Fruit fly (Drosophila melanogaster) whole organism, pupa: ENCODE data around the gene CG5194.

Experiments used
- CG12605 ChIP-seq: fragments of 200-800 bp; sonication (Bioruptor generic); IDR thresholded peaks from 2 replicates; pipeline ENCODE4 v1.3.6; 2022; ENCODE audit warnings: missing biosample characterization, missing genetic modification characterization
- CG13204 ChIP-seq: fragments of 200-800 bp; sonication (Bioruptor generic); optimal IDR thresholded peaks from 2 replicates; lab custom pipeline; 2018; ENCODE audit warnings: missing biosample characterization, mild to moderate bottlenecking, missing genetic modification characterization, moderate library complexity
- CG32121 ChIP-seq: fragments of 200-800 bp; sonication (Bioruptor generic); IDR thresholded peaks from 2 replicates; pipeline ENCODE4 v1.3.6; 2022; ENCODE audit warnings: missing biosample characterization, missing genetic modification characterization
- CG34367 ChIP-seq: fragments of 200-800 bp; sonication (Bioruptor generic); optimal IDR thresholded peaks from 2 replicates; lab custom pipeline; 2018; ENCODE audit warnings: missing biosample characterization, mild to moderate bottlenecking, missing genetic modification characterization
- CG8301 ChIP-seq: fragments of 200-800 bp; sonication (Bioruptor generic); optimal IDR thresholded peaks from 2 replicates; lab custom pipeline; 2018; ENCODE audit warnings: missing biosample characterization, mild to moderate bottlenecking, missing genetic modification characterization

- peak; percentile 92 for TF ChIP-seq CG12605
- TF ChIP-seq CG32121 (GFP tag; lab: Robert Waterston, UW), result peak; percentile 95
- no peak for TF ChIP-seq CG13204 (GFP tag; lab: Kevin White, UChicago)
- TF ChIP-seq CG8301 (tag; lab: Kevin White, UChicago), result peak; percentile 92
- TF ChIP-seq CG34367 (tag; lab: Kevin White, UChicago), result peak; percentile 31
These were observed 13.4 kb downstream of the CG5194 start for dm6 chr3L:8996173-8996767.
